Fruit fly (Drosophila melanogaster) whole organism, embryonic: Measurements from ENCODE around the gene CG1622.
A peak's percentile ranks its signal among the peaks of the same experiment; 100 is the strongest.

ENCODE experiments used
- Abd-B ChIP-seq: fragments of 200-800 bp; sonication (Bioruptor generic); optimal IDR thresholded peaks from 2 replicates; lab custom pipeline; 2018; ENCODE audit warnings: missing biosample characterization, mild to moderate bottlenecking, missing genetic modification characterization, moderate library complexity
- Atf6 ChIP-seq: fragments of 200-800 bp; sonication (Bioruptor generic); IDR thresholded peaks from 2 replicates; pipeline ENCODE4 v1.3.6; 2022; ENCODE audit warnings: missing biosample characterization, missing genetic modification characterization
- B-H2 ChIP-seq: fragments of 200-800 bp; sonication (Bioruptor generic); optimal IDR thresholded peaks from 2 replicates; lab custom pipeline; 2018; ENCODE audit warnings: missing biosample characterization, mild to moderate bottlenecking, missing genetic modification characterization
- CG10431 ChIP-seq: fragments of 200-800 bp; sonication (Bioruptor generic); optimal IDR thresholded peaks from 3 replicates; lab custom pipeline; 2018; ENCODE audit warnings: missing biosample characterization, mild to moderate bottlenecking, missing genetic modification characterization
- CG10654 ChIP-seq: fragments of 200-800 bp; sonication (Bioruptor generic); optimal IDR thresholded peaks from 2 replicates; lab custom pipeline; 2016; ENCODE audit warnings: missing biosample characterization, missing genetic modification characterization
- CG12155 ChIP-seq: fragments of 200-800 bp; sonication (Bioruptor generic); optimal IDR thresholded peaks from 3 replicates; lab custom pipeline; 2016; ENCODE audit warnings: missing biosample characterization, missing genetic modification characterization
- CG13123 ChIP-seq: fragments of 200-800 bp; sonication (Bioruptor generic); optimal IDR thresholded peaks from 2 replicates; lab custom pipeline; 2016; ENCODE audit warnings: missing biosample characterization, missing genetic modification characterization
- CG15269 ChIP-seq: fragments of 200-800 bp; sonication (Bioruptor generic); optimal IDR thresholded peaks from 2 replicates; lab custom pipeline; 2018; ENCODE audit warnings: missing biosample characterization, mild to moderate bottlenecking, missing genetic modification characterization, moderate library complexity
- CG16779 ChIP-seq: fragments of 200-800 bp; sonication (Bioruptor generic); IDR thresholded peaks from 2 replicates; pipeline ENCODE4 v1.3.6; 2022; ENCODE audit warnings: missing biosample characterization, missing genetic modification characterization
- CG17829 ChIP-seq: fragments of 200-800 bp; optimal IDR thresholded peaks from 2 replicates; lab custom pipeline; 2019; ENCODE audit warnings: missing biosample characterization, mild to moderate bottlenecking, missing genetic modification characterization, moderate library complexity
- CG1792 ChIP-seq: fragments of 200-800 bp; sonication (Bioruptor generic); optimal IDR thresholded peaks from 2 replicates; lab custom pipeline; 2016; ENCODE audit warnings: missing biosample characterization, missing genetic modification characterization
- CG18764 ChIP-seq: fragments of 200-800 bp; sonication (Bioruptor generic); optimal IDR thresholded peaks from 3 replicates; lab custom pipeline; 2016; ENCODE audit warnings: missing biosample characterization, missing genetic modification characterization
- CG2202 ChIP-seq: fragments of 200-800 bp; sonication (Bioruptor generic); optimal IDR thresholded peaks from 2 replicates; lab custom pipeline; 2018; ENCODE audit warnings: missing biosample characterization, mild to moderate bottlenecking, missing genetic modification characterization
- CG2875 ChIP-seq: fragments of 200-800 bp; sonication (Bioruptor generic); optimal IDR thresholded peaks from 2 replicates; lab custom pipeline; 2017; ENCODE audit warnings: missing biosample characterization, mild to moderate bottlenecking, missing genetic modification characterization, missing genetic modification reagents
- CG31224 ChIP-seq: fragments of 200-800 bp; sonication (Bioruptor generic); IDR thresholded peaks from 2 replicates; pipeline ENCODE4 v1.3.6; 2022; ENCODE audit warnings: missing biosample characterization, missing genetic modification characterization
- CG31365 ChIP-seq: fragments of 200-800 bp; sonication (Bioruptor generic); optimal IDR thresholded peaks from 2 replicates; lab custom pipeline; 2018; ENCODE audit warnings: missing biosample characterization, mild to moderate bottlenecking, missing genetic modification characterization
- CG4360 ChIP-seq: fragments of 200-800 bp; sonication (Bioruptor generic); IDR thresholded peaks from 2 replicates; pipeline ENCODE4 v1.3.6; 2022; ENCODE audit warnings: missing biosample characterization, missing genetic modification characterization
- CG43689 ChIP-seq: fragments of 200-800 bp; sonication (Bioruptor generic); IDR thresholded peaks from 2 replicates; pipeline ENCODE4 v1.3.6; 2022; ENCODE audit warnings: missing biosample characterization, missing genetic modification characterization
- CG4707 ChIP-seq: fragments of 200-800 bp; sonication (Bioruptor generic); optimal IDR thresholded peaks from 2 replicates; lab custom pipeline; 2018; ENCODE audit warnings: missing biosample characterization, mild to moderate bottlenecking, missing genetic modification characterization, moderate library complexity
- CG6272 ChIP-seq: fragments of 200-800 bp; sonication (Bioruptor generic); IDR thresholded peaks from 2 replicates; pipeline ENCODE4 v1.3.6; 2022; ENCODE audit warnings: missing biosample characterization, missing genetic modification characterization
- CG6813 ChIP-seq: fragments of 200-800 bp; sonication (Bioruptor generic); optimal IDR thresholded peaks from 2 replicates; lab custom pipeline; 2017; ENCODE audit warnings: missing biosample characterization, missing genetic modification characterization, mild to moderate bottlenecking, moderate library complexity, missing genetic modification reagents
- CG7372 ChIP-seq: fragments of 200-800 bp; sonication (Bioruptor generic); IDR thresholded peaks from 2 replicates; pipeline ENCODE4 v1.3.6; 2022; ENCODE audit warnings: missing biosample characterization, missing genetic modification characterization
- CG8388 ChIP-seq: fragments of 200-800 bp; sonication (Bioruptor generic); optimal IDR thresholded peaks from 2 replicates; lab custom pipeline; 2019; ENCODE audit warnings: missing biosample characterization, mild to moderate bottlenecking, missing genetic modification characterization, moderate library complexity
- CG8944 ChIP-seq: fragments of 200-800 bp; sonication (Bioruptor generic); optimal IDR thresholded peaks from 3 replicates; lab custom pipeline; 2016; ENCODE audit warnings: missing biosample characterization, missing genetic modification characterization
- CG9932 ChIP-seq: fragments of 200-800 bp; sonication (Bioruptor generic); IDR thresholded peaks from 2 replicates; pipeline ENCODE4 v1.3.6; 2022; ENCODE audit warnings: missing biosample characterization, missing genetic modification characterization
- CTCF ChIP-seq: fragments of 200-800 bp; sonication (Bioruptor generic); optimal IDR thresholded peaks from 2 replicates; lab custom pipeline; 2017; ENCODE audit warnings: missing biosample characterization, mild to moderate bottlenecking, missing genetic modification characterization, moderate library complexity
- Deaf1 ChIP-seq: fragments of 200-800 bp; optimal IDR thresholded peaks from 3 replicates; lab custom pipeline; 2019; ENCODE audit warnings: missing biosample characterization, mild to moderate bottlenecking, missing genetic modification characterization, moderate library complexity
- Dfd ChIP-seq, 2 experiments: fragments of >200 bp; optimal IDR thresholded peaks; 2 replicates each; lab custom pipeline; 2017; ENCODE audit warnings: missing biosample characterization in 2 of 2, missing genetic modification characterization in 2 of 2
- Hmx ChIP-seq: fragments of 200-800 bp; sonication (Bioruptor generic); optimal IDR thresholded peaks from 2 replicates; lab custom pipeline; 2016; ENCODE audit warnings: missing biosample characterization, missing genetic modification characterization
- Lhr ChIP-seq: fragments of 200-800 bp; sonication (Bioruptor generic); optimal IDR thresholded peaks from 3 replicates; lab custom pipeline; 2017; ENCODE audit warnings: mild to moderate bottlenecking, missing biosample characterization, missing genetic modification reagents, missing genetic modification characterization
- Nf-YA ChIP-seq: fragments of 200-800 bp; sonication (Bioruptor generic); IDR thresholded peaks from 2 replicates; pipeline ENCODE4 v1.3.6; 2022; ENCODE audit warnings: missing biosample characterization, missing genetic modification characterization
- Rx ChIP-seq: fragments of 200-800 bp; sonication (Bioruptor generic); IDR thresholded peaks from 2 replicates; pipeline ENCODE4 v1.3.6; 2022; ENCODE audit warnings: missing biosample characterization, missing genetic modification characterization
- Six4 ChIP-seq: fragments of 200-800 bp; sonication (Bioruptor generic); optimal IDR thresholded peaks from 2 replicates; lab custom pipeline; 2016; ENCODE audit warnings: missing biosample characterization, missing genetic modification characterization
- ash1 ChIP-seq: fragments of 200-800 bp; sonication (Bioruptor generic); optimal IDR thresholded peaks from 2 replicates; lab custom pipeline; 2018; ENCODE audit warnings: missing biosample characterization, mild to moderate bottlenecking, missing genetic modification characterization
- bowl ChIP-seq: fragments of 200-800 bp; sonication (Bioruptor generic); IDR thresholded peaks from 2 replicates; pipeline ENCODE4 v1.3.6; 2022; ENCODE audit warnings: missing biosample characterization, missing genetic modification characterization
- crol ChIP-seq: fragments of 200-800 bp; sonication (Bioruptor generic); IDR thresholded peaks from 2 replicates; pipeline ENCODE4 v1.3.6; 2022; ENCODE audit warnings: missing biosample characterization, missing genetic modification characterization
- dm ChIP-seq: fragments of 200-800 bp; sonication (Bioruptor generic); optimal IDR thresholded peaks from 3 replicates; lab custom pipeline; 2016; ENCODE audit warnings: missing biosample characterization, missing genetic modification characterization
- dpn ChIP-seq, 2 experiments: fragments of 200-800 bp; sonication (Bioruptor generic); optimal IDR thresholded peaks; 3 replicates each; lab custom pipeline; 2016; ENCODE audit warnings: missing biosample characterization in 2 of 2, missing genetic modification characterization in 2 of 2
- dysf ChIP-seq: fragments of 200-800 bp; sonication (Bioruptor generic); IDR thresholded peaks from 3 replicates; pipeline ENCODE4 v1.3.6; 2022; ENCODE audit warnings: missing biosample characterization, missing genetic modification characterization
- fd102C ChIP-seq: fragments of 200-800 bp; sonication (Bioruptor generic); optimal IDR thresholded peaks from 2 replicates; lab custom pipeline; 2018; ENCODE audit warnings: missing biosample characterization, mild to moderate bottlenecking, missing genetic modification characterization, moderate library complexity
- fd96Cb ChIP-seq: fragments of 200-800 bp; sonication (Bioruptor generic); optimal IDR thresholded peaks from 2 replicates; lab custom pipeline; 2018; ENCODE audit warnings: missing biosample characterization, mild to moderate bottlenecking, missing genetic modification characterization, moderate library complexity
- gsb ChIP-seq: fragments of 200-800 bp; sonication (Bioruptor generic); IDR thresholded peaks from 2 replicates; pipeline ENCODE4 v1.3.6; 2022; ENCODE audit warnings: missing biosample characterization, missing genetic modification characterization
- her ChIP-seq: fragments of 200-800 bp; sonication (Bioruptor generic); optimal IDR thresholded peaks from 2 replicates; lab custom pipeline; 2016; ENCODE audit warnings: missing biosample characterization, missing genetic modification characterization
- klu ChIP-seq: fragments of 200-800 bp; sonication (Bioruptor generic); IDR thresholded peaks from 2 replicates; pipeline ENCODE4 v1.3.6; 2022; ENCODE audit warnings: missing biosample characterization, missing genetic modification characterization
- lab ChIP-seq: fragments of 200-800 bp; sonication (Bioruptor generic); optimal IDR thresholded peaks from 3 replicates; lab custom pipeline; 2017; ENCODE audit warnings: missing biosample characterization, missing genetic modification characterization, mild to moderate bottlenecking, moderate library complexity, missing genetic modification reagents
- lilli ChIP-seq: fragments of 200-800 bp; sonication (Bioruptor generic); optimal IDR thresholded peaks from 3 replicates; lab custom pipeline; 2016; ENCODE audit warnings: missing biosample characterization, missing genetic modification characterization
- mirr ChIP-seq: fragments of 200-800 bp; sonication (Bioruptor generic); optimal IDR thresholded peaks from 3 replicates; lab custom pipeline; 2018; ENCODE audit warnings: missing biosample characterization, mild to moderate bottlenecking, missing genetic modification characterization
- nerfin-1 ChIP-seq: fragments of 200-800 bp; sonication (Bioruptor generic); optimal IDR thresholded peaks from 3 replicates; lab custom pipeline; 2019; ENCODE audit warnings: missing biosample characterization, mild to moderate bottlenecking, missing genetic modification characterization, moderate library complexity
- unc-4 ChIP-seq: fragments of 200-800 bp; sonication (Bioruptor generic); IDR thresholded peaks from 2 replicates; pipeline ENCODE4 v1.3.6; 2022; ENCODE audit warnings: missing biosample characterization, missing genetic modification characterization; ENCODE audit not compliant: partially characterized antibody
- zfh1 ChIP-seq: fragments of 200-800 bp; sonication (Bioruptor generic); IDR thresholded peaks from 3 replicates; pipeline ENCODE4 v1.3.6; 2022; ENCODE audit warnings: missing biosample characterization, missing genetic modification characterization
- zfh2 ChIP-seq: fragments of 200-800 bp; sonication (Bioruptor generic); optimal IDR thresholded peaks from 2 replicates; lab custom pipeline; 2016; ENCODE audit warnings: missing biosample characterization, missing genetic modification characterization

The CG1622 gene

DNA sequence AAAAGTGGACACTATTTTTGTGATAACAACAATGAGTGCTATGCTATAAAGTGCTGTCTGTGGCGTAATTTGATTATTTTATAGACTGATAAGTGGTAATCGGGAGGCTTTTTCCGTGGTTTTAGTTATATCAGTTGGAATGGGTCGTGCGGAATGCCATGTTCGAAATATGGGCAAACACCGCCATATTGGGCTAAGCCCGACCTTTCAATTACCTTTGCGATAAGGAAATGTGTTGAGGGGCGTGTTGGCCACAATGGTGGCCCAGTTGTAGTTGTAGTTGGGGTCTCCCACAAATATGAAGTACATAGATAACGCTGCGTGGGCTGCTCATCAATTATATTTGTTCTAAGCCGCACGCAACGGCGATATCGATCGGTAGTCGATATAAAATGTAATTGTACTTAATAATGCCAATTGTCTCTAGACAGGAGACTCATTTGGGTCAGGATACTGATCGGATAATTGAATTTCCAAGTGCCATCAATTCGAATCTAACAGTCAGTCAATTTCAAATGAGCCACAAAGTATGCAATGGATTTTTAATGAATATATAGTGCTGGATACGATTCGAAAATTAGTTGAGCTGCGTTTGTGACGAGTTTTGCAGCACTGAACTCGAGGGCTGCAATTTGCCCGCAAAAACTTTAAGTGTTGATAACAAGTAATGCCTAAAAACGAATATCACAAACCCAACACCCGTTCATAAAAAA is 37.7 kb downstream of the CG1622 start (continued):
- TF ChIP-seq CG15269 (tag; lab: Kevin White, UChicago) (no peak), CG31365 (peak; percentile 18), unc-4 (GFP tag; lab: Robert Waterston, UW) (no peak), Dfd (GFP tag; optimal IDR thresholded peaks at IDR 0.05; lab: Kevin White, UChicago) (no peak), Rx (GFP tag; lab: Robert Waterston, UW) (no peak), mirr (GFP tag; lab: Kevin White, UChicago) (peak; percentile 83), CG8944 (GFP tag; lab: Kevin White, UChicago) (peak; percentile 30), CG13123 (GFP tag; lab: Kevin White, UChicago) (no peak), dm (no peak), CTCF (GFP tag; lab: Kevin White, UChicago) (peak; percentile 29), CG2202 (tag; lab: Kevin White, UChicago) (peak; percentile 15), lilli (GFP tag; lab: Kevin White, UChicago) (peak; percentile 65), CG6813 (peak; percentile 10), zfh1 (peak; percentile 40; the same call in 1 of the 3 replicates), CG9932 (peak; percentile 70), CG31224 (no peak), Lhr (GFP tag; lab: Kevin White, UChicago) (peak; percentile 66), Abd-B (no peak), Atf6 (GFP tag; lab: Robert Waterston, UW) (no peak), fd102C (no peak), gsb (GFP tag; lab: Robert Waterston, UW) (no peak), CG10654 (GFP tag; lab: Kevin White, UChicago) (peak; percentile 25), lab (GFP tag; lab: Kevin White, UChicago) (peak; percentile 95), CG12155 (GFP tag; lab: Kevin White, UChicago) (peak; percentile 39), nerfin-1 (tag; lab: Kevin White, UChicago) (no peak), CG4360 (GFP tag; lab: Robert Waterston, UW) (no peak), Six4 (GFP tag; lab: Kevin White, UChicago) (no peak), CG17829 (tag; lab: Kevin White, UChicago) (peak; percentile 15), CG1792 (GFP tag; lab: Kevin White, UChicago) (no peak), Deaf1 (no peak), B-H2 (GFP tag; lab: Kevin White, UChicago) (no peak), CG43689 (no peak), CG10431 (GFP tag; lab: Kevin White, UChicago) (no peak), CG4707 (GFP tag; lab: Kevin White, UChicago) (no peak), ash1 (GFP tag; lab: Kevin White, UChicago) (no peak), fd96Cb (tag; lab: Kevin White, UChicago) (no peak), CG2875 (GFP tag; lab: Kevin White, UChicago) (no peak), Nf-YA (no peak), CG6272 (GFP tag; lab: Robert Waterston, UW) (no peak), dysf (GFP tag; lab: Robert Waterston, UW) (no peak), zfh2 (GFP tag; lab: Kevin White, UChicago) (peak; percentile 46), her (GFP tag; lab: Kevin White, UChicago) (peak; percentile 15), Hmx (no peak), CG18764 (no peak), crol (GFP tag; lab: Robert Waterston, UW) (no peak), CG16779 (GFP tag; lab: Robert Waterston, UW) (no peak), CG8388 (GFP tag; lab: Kevin White, UChicago) (no peak), bowl (no peak), CG7372 (GFP tag; lab: Robert Waterston, UW) (no peak), klu (GFP tag; lab: Robert Waterston, UW) (no peak), dpn (GFP tag; optimal IDR thresholded peaks at IDR 0.05; lab: Kevin White, UChicago) (peak; percentile 52 to 62)
